Worm (Caenorhabditis elegans) whole organism, mixed stage, embryonic: ENCODE data around the gene hda-11.

Experiments used
- elt-1 ChIP-seq: sonication (generic microtip); optimal IDR thresholded peaks from 2 replicates; lab custom pipeline; 2017; ENCODE audit warnings: missing genetic modification characterization, mild to moderate bottlenecking, missing compliant biosample characterization, antibody characterized with exemption, moderate library complexity, borderline replicate concordance; ENCODE audit not compliant: insufficient read depth
- ztf-11 ChIP-seq: fragments of 150-350 bp; optimal IDR thresholded peaks from 2 replicates; lab custom pipeline; 2014; ENCODE audit warnings: missing biosample characterization, missing genetic modification characterization

DNA sequence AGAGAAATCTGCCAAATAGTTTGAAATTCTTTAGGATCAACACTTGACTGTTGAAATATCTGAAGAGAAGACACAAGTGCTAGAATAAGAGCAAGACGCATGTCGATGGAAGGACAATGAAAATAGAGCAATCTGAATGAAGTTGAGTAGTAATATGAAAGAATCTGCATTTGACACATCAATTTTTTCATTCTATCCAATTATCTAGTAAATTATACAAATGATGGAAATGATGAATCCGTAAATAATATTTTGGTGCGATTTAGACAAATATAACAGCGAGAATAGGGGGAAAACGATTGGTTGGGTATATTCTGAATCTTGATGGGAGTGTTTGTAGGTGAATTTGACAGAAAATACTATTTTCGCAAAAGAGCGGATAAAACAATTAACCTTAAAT, 6.7 kb downstream of the hda-11 start, which contains the start of gene txt-10:
- TF ChIP-seq ztf-11 (tag; lab: Kevin White, UChicago) (no peak), elt-1 (tag; lab: Kevin White, UChicago) (no peak)
